Worm (Caenorhabditis elegans) whole organism, L4 larva: ENCODE data around the gene C44B11.6.

Experiments used
- D1046.2 ChIP-seq: fragments of 200-800 bp; sonication (Bioruptor generic); IDR thresholded peaks from 2 replicates; pipeline ENCODE4 v1.3.6; 2022; ENCODE audit warnings: missing genetic modification characterization, missing compliant biosample characterization
- F37D6.2 ChIP-seq: sonication (generic microtip); optimal IDR thresholded peaks from 2 replicates; lab custom pipeline; 2016; ENCODE audit warnings: mild to moderate bottlenecking, missing genetic modification characterization, missing compliant biosample characterization
- Y5F2A.4 ChIP-seq: fragments of 200-800 bp; sonication (Bioruptor generic); optimal IDR thresholded peaks from 2 replicates; lab custom pipeline; 2018; ENCODE audit warnings: mild to moderate bottlenecking, missing genetic modification characterization, missing compliant biosample characterization
- aha-1 ChIP-seq: fragments of 150-350 bp; peaks from one replicate; lab custom pipeline; 2014; ENCODE audit warnings: missing biosample characterization, missing genetic modification characterization
- aly-2 ChIP-seq: sonication (generic microtip); optimal IDR thresholded peaks from 2 replicates; lab custom pipeline; 2018; ENCODE audit warnings: missing biosample characterization, missing genetic modification characterization
- ama-1 ChIP-seq: fragments of 150-350 bp; optimal IDR thresholded peaks from 2 replicates; lab custom pipeline; 2014; ENCODE audit warnings: inconsistent platforms, mixed read lengths
- attf-4 ChIP-seq: sonication (generic microtip); optimal IDR thresholded peaks from 3 replicates; lab custom pipeline; 2017; ENCODE audit warnings: missing biosample characterization, missing genetic modification characterization
- ceh-20 ChIP-seq: fragments of 200-800 bp; sonication (Bioruptor generic); IDR thresholded peaks from 2 replicates; pipeline ENCODE4 v1.3.6; 2022; ENCODE audit warnings: missing genetic modification reagents, missing genetic modification characterization, missing compliant biosample characterization
- cey-2 ChIP-seq: sonication (generic microtip); optimal IDR thresholded peaks from 3 replicates; lab custom pipeline; 2017; ENCODE audit warnings: missing genetic modification characterization, mild to moderate bottlenecking, missing compliant biosample characterization, antibody characterized with exemption, borderline replicate concordance; ENCODE audit not compliant: insufficient read depth
- ctbp-1 ChIP-seq: fragments of 200-800 bp; sonication (Bioruptor generic); IDR thresholded peaks from 2 replicates; pipeline ENCODE4 v1.3.6; 2022; ENCODE audit warnings: missing genetic modification reagents, missing genetic modification characterization, missing compliant biosample characterization
- dve-1 ChIP-seq: sonication (generic microtip); optimal IDR thresholded peaks from 2 replicates; lab custom pipeline; 2017; ENCODE audit warnings: antibody characterized with exemption, mild to moderate bottlenecking, missing genetic modification characterization, missing compliant biosample characterization; ENCODE audit not compliant: insufficient read depth
- egl-27 ChIP-seq: sonication (generic microtip); optimal IDR thresholded peaks from 3 replicates; lab custom pipeline; 2017; ENCODE audit warnings: missing biosample characterization, missing genetic modification reagents, missing genetic modification characterization
- hlh-30 ChIP-seq: sonication (generic microtip); optimal IDR thresholded peaks from 2 replicates; lab custom pipeline; 2017; ENCODE audit warnings: antibody characterized with exemption, mild to moderate bottlenecking, missing genetic modification characterization, missing compliant biosample characterization; ENCODE audit not compliant: insufficient read depth
- hmg-1.1 ChIP-seq: fragments of 200-800 bp; sonication (Bioruptor generic); IDR thresholded peaks from 2 replicates; pipeline ENCODE4 v1.3.6; 2022; ENCODE audit warnings: missing genetic modification reagents, missing genetic modification characterization, missing compliant biosample characterization
- lin-1 ChIP-seq: fragments of 200-800 bp; sonication (Bioruptor generic); IDR thresholded peaks from 2 replicates; pipeline ENCODE4 v1.3.6; 2022; ENCODE audit warnings: missing genetic modification reagents, missing genetic modification characterization, missing compliant biosample characterization
- lin-29 ChIP-seq: fragments of 200-800 bp; sonication (Bioruptor generic); IDR thresholded peaks from 2 replicates; pipeline ENCODE4 v1.3.6; 2022; ENCODE audit warnings: missing genetic modification reagents, missing genetic modification characterization, missing compliant biosample characterization
- lsy-2 ChIP-seq, 2 experiments: fragments of 150-350 bp in 1 of 2; sonication (generic microtip) in 1 of 2; optimal IDR thresholded peaks; 2 replicates each; lab custom pipeline; 2014 to 2017; ENCODE audit warnings: missing biosample characterization in 2 of 2, missing genetic modification characterization in 2 of 2
- mep-1 ChIP-seq: fragments of 150-350 bp; sonication (generic microtip); optimal IDR thresholded peaks from 3 replicates; lab custom pipeline; 2014; ENCODE audit warnings: missing biosample characterization, missing genetic modification characterization
- mes-2 ChIP-seq: sonication (generic microtip); optimal IDR thresholded peaks from 2 replicates; lab custom pipeline; 2016; ENCODE audit warnings: missing genotype, mild to moderate bottlenecking, missing genetic modification characterization, missing compliant biosample characterization; ENCODE audit not compliant: poor library complexity, severe bottlenecking
- nhr-10 ChIP-seq: fragments of 150-350 bp; optimal IDR thresholded peaks from 2 replicates; lab custom pipeline; 2014; ENCODE audit warnings: missing biosample characterization, missing genetic modification characterization
- nhr-11 ChIP-seq: fragments of 150-350 bp; optimal IDR thresholded peaks from 2 replicates; lab custom pipeline; 2014; ENCODE audit warnings: missing biosample characterization, missing genetic modification characterization
- nhr-237 ChIP-seq: sonication (generic microtip); optimal IDR thresholded peaks from 2 replicates; lab custom pipeline; 2017; ENCODE audit warnings: missing biosample characterization, missing genetic modification characterization
- nhr-42 ChIP-seq: fragments of 200-800 bp; sonication (Bioruptor generic); IDR thresholded peaks from 2 replicates; pipeline ENCODE4 v1.3.6; 2022; ENCODE audit warnings: missing genetic modification characterization, missing compliant biosample characterization
- nhr-48 ChIP-seq: sonication (generic microtip); optimal IDR thresholded peaks from 2 replicates; lab custom pipeline; 2016; ENCODE audit warnings: mild to moderate bottlenecking, missing genetic modification characterization, missing compliant biosample characterization
- nhr-76 ChIP-seq: fragments of 150-350 bp; optimal IDR thresholded peaks from 2 replicates; lab custom pipeline; 2014; ENCODE audit warnings: missing biosample characterization, missing genetic modification characterization
- pqm-1 ChIP-seq: sonication (generic microtip); optimal IDR thresholded peaks from 2 replicates; lab custom pipeline; 2017; ENCODE audit warnings: missing biosample characterization, missing genetic modification characterization
- saeg-2 ChIP-seq: fragments of 200-800 bp; sonication (Bioruptor generic); IDR thresholded peaks from 2 replicates; pipeline ENCODE4 v1.3.6; 2022; ENCODE audit warnings: missing genetic modification reagents, missing genetic modification characterization, missing compliant biosample characterization
- sdz-12 ChIP-seq: fragments of 200-800 bp; sonication (Bioruptor generic); optimal IDR thresholded peaks from 2 replicates; lab custom pipeline; 2018; ENCODE audit warnings: mild to moderate bottlenecking, missing genetic modification characterization, missing compliant biosample characterization
- set-16 ChIP-seq: fragments of 200-800 bp; sonication (Bioruptor generic); IDR thresholded peaks from 2 replicates; pipeline ENCODE4 v1.3.6; 2022; ENCODE audit warnings: missing genetic modification reagents, missing genetic modification characterization, missing compliant biosample characterization
- snpc-1.2 ChIP-seq: fragments of 200-800 bp; sonication (Bioruptor generic); IDR thresholded peaks from 2 replicates; pipeline ENCODE4 v1.3.6; 2022; ENCODE audit warnings: missing genetic modification reagents, missing genetic modification characterization, missing compliant biosample characterization
- spr-1 ChIP-seq: sonication (generic microtip); optimal IDR thresholded peaks from 2 replicates; lab custom pipeline; 2016; ENCODE audit warnings: mild to moderate bottlenecking, missing genetic modification characterization, missing compliant biosample characterization
- spr-3 ChIP-seq: fragments of 200-800 bp; sonication (Bioruptor generic); optimal IDR thresholded peaks from 2 replicates; lab custom pipeline; 2018; ENCODE audit warnings: mild to moderate bottlenecking, missing genetic modification characterization, missing compliant biosample characterization
- tag-97 ChIP-seq: fragments of 200-800 bp; sonication (Bioruptor generic); IDR thresholded peaks from 2 replicates; pipeline ENCODE4 v1.3.6; 2022; ENCODE audit warnings: missing genetic modification characterization, missing compliant biosample characterization
- unc-130 ChIP-seq: sonication (generic microtip); optimal IDR thresholded peaks from 2 replicates; lab custom pipeline; 2016; ENCODE audit warnings: missing genetic modification reagents, missing genetic modification characterization, missing compliant biosample characterization
- unc-39 ChIP-seq: sonication (generic microtip); optimal IDR thresholded peaks from 2 replicates; lab custom pipeline; 2017; ENCODE audit warnings: missing biosample characterization, missing genetic modification characterization
- zfp-2 ChIP-seq: sonication (generic microtip); optimal IDR thresholded peaks from 2 replicates; lab custom pipeline; 2016; ENCODE audit warnings: mild to moderate bottlenecking, missing genetic modification characterization, missing compliant biosample characterization
- zip-11 ChIP-seq: fragments of 200-800 bp; sonication (Bioruptor generic); IDR thresholded peaks from 2 replicates; pipeline ENCODE4 v1.3.6; 2022; ENCODE audit warnings: missing genetic modification characterization, missing compliant biosample characterization
- zip-2 ChIP-seq: fragments of 150-350 bp; optimal IDR thresholded peaks from 2 replicates; lab custom pipeline; 2014; ENCODE audit warnings: missing biosample characterization, missing genetic modification characterization
- ztf-11 ChIP-seq: fragments of 150-350 bp; optimal IDR thresholded peaks from 2 replicates; lab custom pipeline; 2014; ENCODE audit warnings: missing biosample characterization, missing genetic modification characterization

Gene C44B11.6

DNA sequence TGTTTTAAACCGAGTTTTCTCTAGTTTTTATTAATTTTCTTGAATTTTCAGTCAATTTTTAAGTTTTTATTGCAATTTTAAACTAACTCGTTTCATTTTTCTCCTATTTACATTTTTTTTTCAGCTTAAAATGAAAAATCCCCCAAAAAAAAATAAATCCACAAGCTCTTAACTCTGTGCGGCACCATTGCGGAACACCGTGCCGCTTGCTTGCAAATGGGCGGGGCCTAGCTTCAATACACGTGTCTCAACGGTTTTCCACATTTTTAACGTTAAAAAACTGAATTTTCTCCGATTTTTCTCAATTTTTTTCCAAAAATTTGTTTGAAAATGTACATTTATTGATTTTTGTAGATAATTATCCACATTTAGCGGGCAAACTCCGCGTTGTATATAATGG is 22.0 kb downstream of the C44B11.6 start, which contains the start of gene R148.3 (continued):
- no peak for TF ChIP-seq aly-2 (tag; lab: Kevin White, UChicago)
- no peak for TF ChIP-seq ceh-20 (GFP tag; lab: Robert Waterston, UW)
- TF ChIP-seq nhr-76 (tag; lab: Kevin White, UChicago): no peak
- TF ChIP-seq ctbp-1 (GFP tag; lab: Robert Waterston, UW): no peak
- peak; percentile 53; the same call in 1 of the 2 replicates for TF ChIP-seq hmg-1.1 (GFP tag; lab: Robert Waterston, UW)
- peak; percentile 1 for TF ChIP-seq nhr-48 (tag; lab: Kevin White, UChicago)
- TF ChIP-seq spr-3 (GFP tag; lab: Kevin White, UChicago): no peak
- no peak for TF ChIP-seq snpc-1.2 (GFP tag; lab: Robert Waterston, UW)
- no peak for TF ChIP-seq zfp-2
- TF ChIP-seq mep-1 (tag; lab: Kevin White, UChicago): peak; percentile 69
- TF ChIP-seq dve-1: peak; percentile 29
- TF ChIP-seq hlh-30 (tag; lab: Kevin White, UChicago): peak; percentile 64
- no peak for TF ChIP-seq sdz-12 (GFP tag; lab: Kevin White, UChicago)
- peak; percentile 84 for TF ChIP-seq aha-1 (tag; lab: Kevin White, UChicago)
- TF ChIP-seq spr-1: peak; percentile 22
- no peak for TF ChIP-seq nhr-237 (tag; lab: Kevin White, UChicago)
- TF ChIP-seq mes-2 (tag; lab: Kevin White, UChicago): peak; percentile 88
- TF ChIP-seq unc-130: peak; percentile 59
- TF ChIP-seq pqm-1 (tag; lab: Kevin White, UChicago): no peak
- TF ChIP-seq, all 104 proteins: peak for 21

- TF ChIP-seq set-16 (GFP tag; lab: Robert Waterston, UW) (peak; percentile 90), lin-29 (GFP tag; lab: Robert Waterston, UW) (no peak)
These were observed 23.8 kb downstream of the C44B11.6 start for ce11 chrIII:3176775-3177174.

ce11 chrIII:3179855-3180254 is 26.9 kb downstream of the C44B11.6 start:
- TF ChIP-seq set-16 (GFP tag; lab: Robert Waterston, UW) (peak; percentile 61), zip-11 (no peak), tag-97 (GFP tag; lab: Robert Waterston, UW) (no peak), egl-27 (tag; lab: Kevin White, UChicago) (no peak)

DNA sequence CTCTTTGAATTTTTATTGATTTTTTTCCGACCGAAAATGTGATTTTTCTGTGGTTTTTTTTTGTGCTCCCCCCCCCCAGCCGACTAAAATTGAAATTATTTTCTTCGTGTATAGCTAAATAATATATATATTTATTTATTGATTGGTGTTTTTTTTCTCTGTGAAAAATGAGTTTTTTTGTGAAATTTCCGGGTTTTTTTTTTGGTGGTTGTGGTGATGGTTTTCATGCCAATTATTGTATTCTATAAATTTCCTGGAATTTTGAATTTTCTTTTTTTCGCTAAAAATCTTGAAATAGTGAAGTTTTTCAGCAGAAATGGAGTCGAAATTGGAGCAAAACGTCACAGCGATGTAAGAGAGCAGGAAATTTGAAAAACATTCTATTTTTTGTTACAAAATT is 30.4 kb downstream of the C44B11.6 start, which contains the start of gene lmtr-5:
lmtr-5 (plus strand) TSS at position 301 of the 400 bp plus-strand sequence.
- TF ChIP-seq set-16 (GFP tag; lab: Robert Waterston, UW): no peak
- TF ChIP-seq nhr-42 (GFP tag; lab: Robert Waterston, UW): no peak
- no peak for TF ChIP-seq mep-1 (tag; lab: Kevin White, UChicago)
- no peak for TF ChIP-seq cey-2 (tag; lab: Kevin White, UChicago)
- no peak for TF ChIP-seq ztf-11 (tag; lab: Kevin White, UChicago)
- no peak for TF ChIP-seq saeg-2 (GFP tag; lab: Robert Waterston, UW)
- TF ChIP-seq spr-1: no peak
- no peak for TF ChIP-seq snpc-1.2 (GFP tag; lab: Robert Waterston, UW)
- no peak for TF ChIP-seq zip-2 (tag; lab: Kevin White, UChicago)
- no peak for TF ChIP-seq unc-39 (tag; lab: Kevin White, UChicago)
- no peak for TF ChIP-seq lsy-2 (tag; optimal IDR thresholded peaks at IDR 0.05; lab: Kevin White, UChicago)
- TF ChIP-seq, all 104 proteins: peak for 0

- TF ChIP-seq attf-4 (tag; lab: Kevin White, UChicago) (no peak), lin-1 (GFP tag; lab: Robert Waterston, UW) (no peak), ama-1 (lab: Kevin White, UChicago) (no peak), Y5F2A.4 (GFP tag; lab: Kevin White, UChicago) (no peak), nhr-11 (no peak), D1046.2 (GFP tag; lab: Robert Waterston, UW) (no peak), F37D6.2 (no peak), nhr-42 (GFP tag; lab: Robert Waterston, UW) (no peak), nhr-10 (tag; lab: Kevin White, UChicago) (no peak)
These were observed 32.3 kb downstream of the C44B11.6 start for ce11 chrIII:3185232-3185631.
